Worm (Caenorhabditis elegans) whole organism, midembryonic: ENCODE results near the gene ttr-49.

Source experiments
- T22C8.4 ChIP-seq: fragments of 200-800 bp; sonication (Bioruptor generic); IDR thresholded peaks from 2 replicates; pipeline ENCODE4 v1.3.6; 2022; ENCODE audit warnings: missing genetic modification characterization, missing compliant biosample characterization
- cog-1 ChIP-seq: sonication (generic microtip); optimal IDR thresholded peaks from 2 replicates; lab custom pipeline; 2016; ENCODE audit warnings: missing genetic modification characterization, missing compliant biosample characterization
- flt-1 ChIP-seq: fragments of 200-800 bp; sonication (Bioruptor generic); IDR thresholded peaks from 2 replicates; pipeline ENCODE4 v1.3.6; 2022; ENCODE audit warnings: missing genetic modification characterization, missing compliant biosample characterization
- klf-2 ChIP-seq: fragments of 200-800 bp; sonication (Bioruptor generic); conservative IDR thresholded peaks from 2 replicates; pipeline ENCODE4 v1.3.6; 2022; ENCODE audit warnings: missing genetic modification reagents, missing genetic modification characterization, missing compliant biosample characterization
- ref-1 ChIP-seq: fragments of 200-800 bp; sonication (Bioruptor generic); conservative IDR thresholded peaks from 2 replicates; pipeline ENCODE4 v1.3.6; 2022; ENCODE audit warnings: missing genetic modification reagents, missing genetic modification characterization, missing compliant biosample characterization
- tab-1 ChIP-seq: fragments of 200-800 bp; sonication (Bioruptor generic); IDR thresholded peaks from 2 replicates; pipeline ENCODE4 v1.3.6; 2022; ENCODE audit warnings: missing genetic modification characterization, missing compliant biosample characterization
- ztf-29 ChIP-seq: fragments of 200-800 bp; sonication (Bioruptor generic); IDR thresholded peaks from 2 replicates; pipeline ENCODE4 v1.3.6; 2022; ENCODE audit warnings: missing genetic modification reagents, missing genetic modification characterization, missing compliant biosample characterization

ce11 chrV:9399886-9400373 is 43.6 kb upstream of the ttr-49 start, which contains the start of gene trpp-4:
- no peak for TF ChIP-seq cog-1 (tag; lab: Kevin White, UChicago)
- no peak for TF ChIP-seq klf-2
- TF ChIP-seq flt-1 (GFP tag; lab: Robert Waterston, UW) = no peak
- TF ChIP-seq ref-1 (GFP tag; lab: Robert Waterston, UW) = no peak
- TF ChIP-seq tab-1 (GFP tag; lab: Robert Waterston, UW) = no peak
- TF ChIP-seq ztf-29 = no peak
- no peak for TF ChIP-seq T22C8.4 (GFP tag; lab: Robert Waterston, UW)
